Fruit fly (Drosophila melanogaster): ENCODE measurements around the gene CG4928.

The CG4928 gene

DNA sequence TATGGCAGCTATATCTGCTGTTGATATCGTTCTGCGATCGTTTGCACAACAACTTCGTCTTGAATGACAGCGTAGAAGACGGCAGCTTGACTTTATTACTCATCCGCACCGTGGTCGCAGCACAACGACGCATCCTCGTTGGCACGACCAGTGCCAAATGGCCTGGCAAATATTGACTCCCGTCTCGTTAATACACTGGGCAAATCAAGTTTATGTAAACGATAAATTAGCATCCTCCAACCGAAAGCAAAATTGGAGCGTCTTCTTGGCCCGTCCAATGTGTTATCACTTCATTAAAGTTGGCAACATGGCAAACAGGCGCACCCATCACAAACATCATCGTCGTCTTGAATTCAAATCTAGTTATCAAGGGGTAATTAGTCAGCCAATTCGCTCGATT is 4.5 kb downstream of the CG4928 start:
- TF ChIP-seq CG11294 (GFP tag; IDR thresholded peaks at IDR 0.05) (no peak), CG31627 (GFP tag; optimal IDR thresholded peaks at IDR 0.05) (no peak), CG6854 (GFP tag; optimal IDR thresholded peaks at IDR 0.05) (no peak), ss (GFP tag; optimal IDR thresholded peaks at IDR 0.05) (peak in 1 of 2 experiments; percentile 35), pdm3 (GFP tag; optimal IDR thresholded peaks at IDR 0.05) (no peak), Eip75B (GFP tag; optimal IDR thresholded peaks at IDR 0.05) (no peak), CG6163 (GFP tag; IDR thresholded peaks at IDR 0.05) (no peak), Hr38 (GFP tag; optimal IDR thresholded peaks at IDR 0.05) (no peak), CG4318 (GFP tag; optimal IDR thresholded peaks at IDR 0.05) (no peak), lz (GFP tag; optimal IDR thresholded peaks at IDR 0.05) (no peak), Ets96B (tag; optimal IDR thresholded peaks at IDR 0.05) (no peak), Eip78C (GFP tag) (peak; percentile 65), CG6792 (GFP tag; optimal IDR thresholded peaks at IDR 0.05) (no peak), CG11902 (GFP tag; optimal IDR thresholded peaks at IDR 0.05) (no peak), svp (GFP tag) (peak; percentile 54), CG3919 (GFP tag; optimal IDR thresholded peaks at IDR 0.05) (no peak), CG10669 (GFP tag; optimal IDR thresholded peaks at IDR 0.05) (peak; percentile 25), vri (GFP tag; optimal IDR thresholded peaks at IDR 0.05) (peak; percentile 16), fkh (GFP tag; optimal IDR thresholded peaks at IDR 0.05) (peak; percentile 71), CG1621 (tag; optimal IDR thresholded peaks at IDR 0.05) (peak; percentile 1), CG6276 (GFP tag; optimal IDR thresholded peaks at IDR 0.05) (no peak), CG6808 (GFP tag; optimal IDR thresholded peaks at IDR 0.05) (peak; percentile 11)

- no peak for TF ChIP-seq Sox14 (GFP tag; optimal IDR thresholded peaks at IDR 0.05)
- TF ChIP-seq CG34406 (GFP tag; optimal IDR thresholded peaks at IDR 0.05), result no peak
- TF ChIP-seq CG11902 (GFP tag; optimal IDR thresholded peaks at IDR 0.05), result no peak
- TF ChIP-seq CG31627 (GFP tag; optimal IDR thresholded peaks at IDR 0.05), result no peak
- no peak for TF ChIP-seq CG8319 (GFP tag; optimal IDR thresholded peaks at IDR 0.05)
- no peak for TF ChIP-seq topi (GFP tag; optimal IDR thresholded peaks at IDR 0.05)
- TF ChIP-seq CG7368 (GFP tag; optimal IDR thresholded peaks at IDR 0.05), result no peak
- no peak for TF ChIP-seq cyc (GFP tag; optimal IDR thresholded peaks at IDR 0.05)
- TF ChIP-seq OdsH (GFP tag; optimal IDR thresholded peaks at IDR 0.05), result no peak
- TF ChIP-seq svp (GFP tag), result peak; percentile 40
- no peak for TF ChIP-seq Gug (GFP tag; IDR thresholded peaks at IDR 0.05)
- peak; percentile 70 for TF ChIP-seq vri (GFP tag; optimal IDR thresholded peaks at IDR 0.05)
- no peak for TF ChIP-seq CG15336 (GFP tag; IDR thresholded peaks at IDR 0.05)
- TF ChIP-seq Hr38 (GFP tag; optimal IDR thresholded peaks at IDR 0.05), result no peak
- TF ChIP-seq CG9139 (GFP tag; optimal IDR thresholded peaks at IDR 0.05), result no peak
These were observed 5.9 kb downstream of the CG4928 start for dm6 chrX:16918767-16919336.

DNA sequence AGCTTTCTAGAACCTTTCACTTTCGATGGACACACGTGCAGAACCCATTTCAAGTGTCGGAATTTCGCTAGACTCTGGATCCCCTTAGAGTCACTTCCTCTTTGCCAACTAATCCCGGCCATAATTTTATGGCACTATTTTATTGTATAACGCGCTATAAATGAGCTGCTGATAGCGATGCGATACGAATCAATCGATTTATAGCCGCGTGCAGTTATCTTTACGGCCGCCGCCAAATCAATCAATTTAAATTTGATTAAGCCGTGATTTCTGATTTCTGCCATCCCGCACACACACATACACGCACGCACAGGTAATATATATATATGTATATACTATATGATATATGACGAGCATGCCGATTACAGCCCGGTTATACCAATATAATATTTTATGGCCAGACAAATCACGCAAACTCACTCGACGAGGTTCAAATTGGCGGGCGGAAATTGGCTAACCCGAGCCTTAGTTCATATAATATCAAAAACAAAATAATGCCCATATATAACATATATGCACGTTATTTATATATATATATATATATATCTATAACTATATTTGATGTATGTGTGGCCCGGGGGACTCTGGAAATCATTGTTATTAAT is 7.8 kb downstream of the CG4928 start:
- TF ChIP-seq CG3919 (GFP tag; optimal IDR thresholded peaks at IDR 0.05), result no peak
- TF ChIP-seq OdsH (GFP tag; optimal IDR thresholded peaks at IDR 0.05), result no peak
- TF ChIP-seq Sox14 (GFP tag; optimal IDR thresholded peaks at IDR 0.05), result no peak
- TF ChIP-seq CG1621 (tag; optimal IDR thresholded peaks at IDR 0.05), result no peak
- TF ChIP-seq Smox (GFP tag; optimal IDR thresholded peaks at IDR 0.05), result no peak
- TF ChIP-seq CG15336 (GFP tag; IDR thresholded peaks at IDR 0.05), result no peak
- no peak for TF ChIP-seq ss (GFP tag; optimal IDR thresholded peaks at IDR 0.05)
- TF ChIP-seq lz (GFP tag; optimal IDR thresholded peaks at IDR 0.05), result no peak
- TF ChIP-seq CG3032 (tag; optimal IDR thresholded peaks at IDR 0.05), result no peak
- TF ChIP-seq net (GFP tag; optimal IDR thresholded peaks at IDR 0.05), result no peak
- no peak for TF ChIP-seq CG6808 (GFP tag; optimal IDR thresholded peaks at IDR 0.05)
- no peak for TF ChIP-seq Lpt (GFP tag; optimal IDR thresholded peaks at IDR 0.05)
- TF ChIP-seq fd59A (GFP tag; optimal IDR thresholded peaks at IDR 0.05), result no peak
- TF ChIP-seq pdm3 (GFP tag; optimal IDR thresholded peaks at IDR 0.05), result no peak
- no peak for TF ChIP-seq CG11902 (GFP tag; optimal IDR thresholded peaks at IDR 0.05)
- TF ChIP-seq CG8632 (GFP tag; optimal IDR thresholded peaks at IDR 0.05), result no peak
- no peak for TF ChIP-seq Eip93F (GFP tag; optimal IDR thresholded peaks at IDR 0.05)
- no peak for TF ChIP-seq fd85E (GFP tag; optimal IDR thresholded peaks at IDR 0.05)
- no peak for TF ChIP-seq CG34406 (GFP tag; optimal IDR thresholded peaks at IDR 0.05)
- TF ChIP-seq CG11762 (GFP tag; optimal IDR thresholded peaks at IDR 0.05; ENCODE audit: insufficient read depth), result no peak

All from whole organism, prepupa.